Worm (Caenorhabditis elegans) whole organism, L3 larva: ENCODE measurements around the gene Y51H4A.6.

Experiments
- R02D3.7 ChIP-seq: fragments of 150-350 bp; optimal IDR thresholded peaks from 2 replicates; lab custom pipeline; 2014; ENCODE audit warnings: missing biosample characterization, missing genetic modification characterization
- aly-2 ChIP-seq: fragments of 150-350 bp; optimal IDR thresholded peaks from 2 replicates; lab custom pipeline; 2014; ENCODE audit warnings: missing biosample characterization, missing genetic modification characterization
- ceh-28 ChIP-seq: fragments of 150-350 bp; optimal IDR thresholded peaks from 2 replicates; lab custom pipeline; 2014; ENCODE audit warnings: missing biosample characterization, missing genetic modification reagents, missing genetic modification characterization
- lsy-12 ChIP-seq: sonication (generic microtip); optimal IDR thresholded peaks from 2 replicates; lab custom pipeline; 2016; ENCODE audit warnings: mild to moderate bottlenecking, missing genetic modification characterization, missing compliant biosample characterization
- nhr-23 ChIP-seq: fragments of 150-350 bp; optimal IDR thresholded peaks from 2 replicates; lab custom pipeline; 2014; ENCODE audit warnings: missing biosample characterization, missing genetic modification reagents, missing genetic modification characterization
- nhr-28 ChIP-seq: fragments of 150-350 bp; optimal IDR thresholded peaks from 2 replicates; lab custom pipeline; 2014; ENCODE audit warnings: missing biosample characterization, missing genetic modification characterization
- nhr-77 ChIP-seq: fragments of 150-350 bp; optimal IDR thresholded peaks from 2 replicates; lab custom pipeline; 2014; ENCODE audit warnings: missing biosample characterization, missing genetic modification characterization
- pha-4 ChIP-seq: fragments of 150-350 bp; optimal IDR thresholded peaks from 2 replicates; lab custom pipeline; 2014; ENCODE audit warnings: missing biosample characterization, missing genetic modification reagents, missing genetic modification characterization
- sea-2 ChIP-seq: fragments of 150-350 bp; sonication (generic microtip); optimal IDR thresholded peaks from 4 replicates; lab custom pipeline; 2014; ENCODE audit warnings: missing biosample characterization, missing genetic modification reagents, missing genetic modification characterization
- skn-1 ChIP-seq: fragments of 150-350 bp; optimal IDR thresholded peaks from 2 replicates; lab custom pipeline; 2014; ENCODE audit warnings: missing biosample characterization, missing genetic modification characterization
- ztf-11 ChIP-seq: fragments of 150-350 bp; optimal IDR thresholded peaks from 2 replicates; lab custom pipeline; 2014; ENCODE audit warnings: missing biosample characterization, missing genetic modification characterization

- TF ChIP-seq nhr-77 (tag; lab: Kevin White, UChicago) (no peak), pha-4 (tag; lab: Kevin White, UChicago) (no peak), skn-1 (tag; lab: Kevin White, UChicago) (no peak), nhr-28 (tag; lab: Kevin White, UChicago) (no peak), lsy-12 (tag; lab: Kevin White, UChicago) (no peak), ceh-28 (tag; lab: Kevin White, UChicago) (no peak), R02D3.7 (no peak), sea-2 (GFP tag; lab: Kevin White, UChicago) (no peak), ztf-11 (tag; lab: Kevin White, UChicago) (no peak), aly-2 (tag; lab: Kevin White, UChicago) (no peak), nhr-23 (tag; lab: Kevin White, UChicago) (no peak)
Observed at ce11 chrIV:16494007-16494406, 39.5 kb upstream of the Y51H4A.6 start.
